Fruit fly (Drosophila melanogaster) whole organism, embryonic: ENCODE measurements around the gene CrebB.
A peak's percentile ranks its signal among the peaks of the same experiment; 100 is the strongest.

Source experiments
- ATbp ChIP-seq: fragments of 200-800 bp; sonication (Bioruptor generic); optimal IDR thresholded peaks from 2 replicates; lab custom pipeline; 2017; ENCODE audit warnings: missing biosample characterization, mild to moderate bottlenecking, missing genetic modification characterization, missing genetic modification reagents
- Bgb ChIP-seq: fragments of 200-800 bp; sonication (Bioruptor generic); IDR thresholded peaks from 2 replicates; pipeline ENCODE4 v1.3.6; 2022; ENCODE audit warnings: missing biosample characterization, missing genetic modification characterization; ENCODE audit not compliant: partially characterized antibody
- CG10979 ChIP-seq: fragments of 200-800 bp; sonication (Bioruptor generic); optimal IDR thresholded peaks from 2 replicates; lab custom pipeline; 2018; ENCODE audit warnings: missing biosample characterization, mild to moderate bottlenecking, missing genetic modification characterization, moderate library complexity
- CG12104 ChIP-seq: fragments of 200-800 bp; sonication (Bioruptor generic); optimal IDR thresholded peaks from 3 replicates; lab custom pipeline; 2016; ENCODE audit warnings: missing biosample characterization, missing genetic modification characterization
- CG13775 ChIP-seq: fragments of 200-800 bp; sonication (Bioruptor generic); optimal IDR thresholded peaks from 3 replicates; lab custom pipeline; 2017; ENCODE audit warnings: missing biosample characterization, mild to moderate bottlenecking, missing genetic modification characterization
- CG14050 ChIP-seq: fragments of 200-800 bp; sonication (Bioruptor generic); IDR thresholded peaks from 3 replicates; pipeline ENCODE4 v1.3.6; 2022; ENCODE audit warnings: missing biosample characterization, missing genetic modification characterization
- CG32767 ChIP-seq: fragments of 200-800 bp; sonication (Bioruptor generic); IDR thresholded peaks from 2 replicates; pipeline ENCODE4 v1.3.6; 2022; ENCODE audit warnings: missing biosample characterization, missing genetic modification characterization
- CG3726 ChIP-seq: fragments of 200-800 bp; sonication (Bioruptor generic); IDR thresholded peaks from 3 replicates; pipeline ENCODE4, ENCODE4 v1.3.6; 2022; ENCODE audit warnings: missing biosample characterization, missing genetic modification characterization
- CG4820 ChIP-seq: fragments of 200-800 bp; sonication (Bioruptor generic); optimal IDR thresholded peaks from 3 replicates; lab custom pipeline; 2016; ENCODE audit warnings: missing biosample characterization, missing genetic modification characterization
- CG6175 ChIP-seq: fragments of 200-800 bp; sonication (Bioruptor generic); IDR thresholded peaks from 3 replicates; pipeline ENCODE4 v1.3.6; 2022; ENCODE audit warnings: missing biosample characterization, missing genetic modification characterization
- CG7372 ChIP-seq: fragments of 200-800 bp; sonication (Bioruptor generic); IDR thresholded peaks from 2 replicates; pipeline ENCODE4 v1.3.6; 2022; ENCODE audit warnings: missing biosample characterization, missing genetic modification characterization
- CG8089 ChIP-seq: fragments of 200-800 bp; sonication (Bioruptor generic); optimal IDR thresholded peaks from 3 replicates; lab custom pipeline; 2016; ENCODE audit warnings: missing biosample characterization, missing genetic modification characterization
- CG8290 ChIP-seq, 3 experiments: fragments of 200-800 bp; sonication (Bioruptor generic); optimal IDR thresholded peaks; 2 replicates each; lab custom pipeline; 2016 to 2019; ENCODE audit warnings: missing biosample characterization in 3 of 3, missing genetic modification characterization in 3 of 3, mild to moderate bottlenecking in 2 of 3, moderate library complexity in 1 of 3
- CG8359 ChIP-seq: fragments of 200-800 bp; sonication (Bioruptor generic); optimal IDR thresholded peaks from 2 replicates; lab custom pipeline; 2017; ENCODE audit warnings: missing biosample characterization, mild to moderate bottlenecking, missing genetic modification characterization, borderline replicate concordance
- CG8765 ChIP-seq: fragments of 200-800 bp; sonication (Bioruptor generic); IDR thresholded peaks from 2 replicates; pipeline ENCODE4 v1.3.6; 2022; ENCODE audit warnings: missing biosample characterization, missing genetic modification characterization
- CG9817 ChIP-seq: fragments of 200-800 bp; sonication (Bioruptor generic); optimal IDR thresholded peaks from 2 replicates; lab custom pipeline; 2018; ENCODE audit warnings: missing biosample characterization, mild to moderate bottlenecking, missing genetic modification characterization, moderate library complexity
- CHES-1-like ChIP-seq: fragments of 200-800 bp; sonication (Bioruptor generic); optimal IDR thresholded peaks from 2 replicates; lab custom pipeline; 2016; ENCODE audit warnings: missing biosample characterization, missing genetic modification characterization
- Dp ChIP-seq: fragments of 200-800 bp; sonication (Bioruptor generic); optimal IDR thresholded peaks from 2 replicates; lab custom pipeline; 2018; ENCODE audit warnings: missing biosample characterization, mild to moderate bottlenecking, missing genetic modification characterization, moderate library complexity
- E2f2 ChIP-seq: fragments of 200-800 bp; sonication (Bioruptor generic); IDR thresholded peaks from 2 replicates; pipeline ENCODE4 v1.3.6; 2022; ENCODE audit warnings: missing biosample characterization, missing genetic modification characterization
- HLHmδ ChIP-seq: fragments of 200-800 bp; sonication (Bioruptor generic); optimal IDR thresholded peaks from 2 replicates; lab custom pipeline; 2018; ENCODE audit warnings: missing biosample characterization, mild to moderate bottlenecking, missing genetic modification characterization, moderate library complexity
- Neu2 ChIP-seq: fragments of 200-800 bp; sonication (Bioruptor generic); optimal IDR thresholded peaks from 3 replicates; lab custom pipeline; 2016; ENCODE audit warnings: missing biosample characterization, missing genetic modification characterization, borderline replicate concordance
- Ravus ChIP-seq: fragments of 200-800 bp; sonication (Bioruptor generic); IDR thresholded peaks from 2 replicates; pipeline ENCODE4 v1.3.6; 2022; ENCODE audit warnings: missing biosample characterization, missing genetic modification characterization
- Sry-β ChIP-seq: fragments of 200-800 bp; sonication (Bioruptor generic); optimal IDR thresholded peaks from 2 replicates; lab custom pipeline; 2018; ENCODE audit warnings: missing biosample characterization, mild to moderate bottlenecking, missing genetic modification characterization, moderate library complexity
- cato ChIP-seq: fragments of 200-800 bp; sonication (Bioruptor generic); optimal IDR thresholded peaks from 2 replicates; lab custom pipeline; 2016; ENCODE audit warnings: missing biosample characterization, missing genetic modification characterization, borderline replicate concordance
- chinmo ChIP-seq: fragments of 200-800 bp; sonication (Bioruptor generic); IDR thresholded peaks from 4 replicates; pipeline ENCODE4 v1.3.6; 2022; ENCODE audit warnings: missing biosample characterization, missing genetic modification characterization; ENCODE audit not compliant: partially characterized antibody
- ci ChIP-seq: fragments of 200-800 bp; sonication (Bioruptor generic); IDR thresholded peaks from 3 replicates; pipeline ENCODE4 v1.3.6; 2022; ENCODE audit warnings: missing biosample characterization, missing genetic modification characterization
- crol ChIP-seq: fragments of 200-800 bp; sonication (Bioruptor generic); IDR thresholded peaks from 2 replicates; pipeline ENCODE4 v1.3.6; 2022; ENCODE audit warnings: missing biosample characterization, missing genetic modification characterization
- cwo ChIP-seq: fragments of 200-800 bp; sonication (Bioruptor generic); optimal IDR thresholded peaks from 3 replicates; lab custom pipeline; 2017; ENCODE audit warnings: missing biosample characterization, missing genetic modification characterization, mild to moderate bottlenecking, moderate library complexity, missing genetic modification reagents
- dati ChIP-seq: fragments of 200-800 bp; sonication (Bioruptor generic); IDR thresholded peaks from 2 replicates; pipeline ENCODE4 v1.3.6; 2022; ENCODE audit warnings: missing biosample characterization, missing genetic modification characterization
- disco-r ChIP-seq: fragments of 200-800 bp; sonication (Bioruptor generic); optimal IDR thresholded peaks from 2 replicates; lab custom pipeline; 2016; ENCODE audit warnings: missing biosample characterization, missing genetic modification characterization
- mirr ChIP-seq: fragments of 200-800 bp; sonication (Bioruptor generic); optimal IDR thresholded peaks from 3 replicates; lab custom pipeline; 2018; ENCODE audit warnings: missing biosample characterization, mild to moderate bottlenecking, missing genetic modification characterization
- pita ChIP-seq: fragments of 200-800 bp; sonication (Bioruptor generic); optimal IDR thresholded peaks from 2 replicates; lab custom pipeline; 2017; ENCODE audit warnings: missing biosample characterization, mild to moderate bottlenecking, missing genetic modification characterization
- sqz ChIP-seq: fragments of 200-800 bp; sonication (Bioruptor generic); optimal IDR thresholded peaks from 3 replicates; lab custom pipeline; 2018; ENCODE audit warnings: missing biosample characterization, mild to moderate bottlenecking, missing genetic modification characterization
- sr ChIP-seq: fragments of 200-800 bp; sonication (Bioruptor generic); IDR thresholded peaks from 3 replicates; pipeline ENCODE4 v1.3.6; 2022; ENCODE audit warnings: missing biosample characterization, missing genetic modification characterization
- unc-4 ChIP-seq: fragments of 200-800 bp; sonication (Bioruptor generic); IDR thresholded peaks from 2 replicates; pipeline ENCODE4 v1.3.6; 2022; ENCODE audit warnings: missing biosample characterization, missing genetic modification characterization; ENCODE audit not compliant: partially characterized antibody
- zen ChIP-seq: fragments of 200-800 bp; sonication (Bioruptor generic); optimal IDR thresholded peaks from 3 replicates; lab custom pipeline; 2018; ENCODE audit warnings: missing biosample characterization, mild to moderate bottlenecking, missing genetic modification characterization, moderate library complexity

The CrebB gene

DNA sequence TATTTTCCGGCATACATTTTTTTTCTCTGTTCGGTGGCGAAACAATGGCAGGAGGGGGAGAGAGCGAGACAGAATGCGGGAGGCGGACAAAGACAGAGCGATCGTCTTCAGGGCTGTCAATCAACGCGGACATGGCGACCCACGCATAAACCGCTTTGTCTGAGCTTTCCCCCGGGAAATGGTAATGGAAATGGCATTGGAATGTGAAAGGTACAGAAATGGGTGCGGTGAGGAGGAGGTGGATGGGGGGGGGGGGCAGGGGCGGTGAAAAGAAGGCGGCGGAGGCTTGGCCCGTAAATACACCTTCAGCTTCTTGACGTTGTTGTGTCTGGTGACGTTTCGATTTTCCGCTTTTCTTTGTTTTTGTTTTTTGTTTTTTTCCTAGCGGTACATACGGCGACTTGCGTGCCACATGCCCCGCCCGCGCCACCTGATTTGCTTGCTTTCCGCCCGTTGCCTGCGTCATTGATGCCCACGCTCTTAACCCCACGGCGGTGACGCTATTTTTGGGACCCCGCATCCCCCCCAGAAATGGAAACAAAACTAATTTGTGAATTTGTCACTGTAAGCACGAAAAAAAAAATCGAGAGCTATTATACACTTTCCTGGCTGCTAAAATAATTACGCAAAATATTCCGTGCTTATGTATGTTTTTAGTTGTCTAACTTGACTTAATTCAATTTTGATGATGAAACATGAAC lies 2.0 kb upstream of the CrebB start (continued):
- no peak for TF ChIP-seq CG32767 (GFP tag; lab: Robert Waterston, UW)
- TF ChIP-seq Neu2 = no peak
- no peak for TF ChIP-seq CG3726 (GFP tag; lab: Robert Waterston, UW)
- no peak for TF ChIP-seq CG10979 (tag; lab: Kevin White, UChicago)
- TF ChIP-seq CG12104 = no peak
- no peak for TF ChIP-seq CG9817 (tag; lab: Kevin White, UChicago)
- peak; percentile 12 for TF ChIP-seq sqz (GFP tag; lab: Kevin White, UChicago)
- no peak for TF ChIP-seq HLHmδ (GFP tag; lab: Kevin White, UChicago)
- no peak for TF ChIP-seq chinmo (GFP tag; lab: Robert Waterston, UW)
- TF ChIP-seq cato (GFP tag; lab: Kevin White, UChicago) = no peak
- TF ChIP-seq CG13775 (GFP tag; lab: Kevin White, UChicago) = no peak
- no peak for TF ChIP-seq CG8089 (GFP tag; lab: Kevin White, UChicago)
- no peak for TF ChIP-seq pita (GFP tag; lab: Kevin White, UChicago)
- peak; percentile 59 for TF ChIP-seq crol (GFP tag; lab: Robert Waterston, UW)
- TF ChIP-seq CG14050 (GFP tag; lab: Robert Waterston, UW) = no peak
- TF ChIP-seq CG6175 (GFP tag; lab: Robert Waterston, UW) = 0 out of 3 replicates have a peak, but pooled peaks have one; percentile 49
- TF ChIP-seq ci (GFP tag; lab: Robert Waterston, UW) = 0 out of 3 replicates have a peak, but pooled peaks have one; percentile 38
- TF ChIP-seq sr = peak; percentile 87
- TF ChIP-seq CG4820 (GFP tag; lab: Kevin White, UChicago) = no peak
- TF ChIP-seq mirr = no peak
- no peak for TF ChIP-seq ATbp
- no peak for TF ChIP-seq Dp
- no peak for TF ChIP-seq E2f2
- TF ChIP-seq dati (GFP tag; lab: Robert Waterston, UW) = no peak
- TF ChIP-seq CHES-1-like (GFP tag; lab: Kevin White, UChicago) = no peak
- TF ChIP-seq CG8765 (GFP tag; lab: Robert Waterston, UW) = no peak
- TF ChIP-seq unc-4 = no peak
- no peak for TF ChIP-seq disco-r (GFP tag; lab: Kevin White, UChicago)
- TF ChIP-seq Sry-β = no peak
- no peak for TF ChIP-seq Bgb (GFP tag; lab: Robert Waterston, UW)

DNA sequence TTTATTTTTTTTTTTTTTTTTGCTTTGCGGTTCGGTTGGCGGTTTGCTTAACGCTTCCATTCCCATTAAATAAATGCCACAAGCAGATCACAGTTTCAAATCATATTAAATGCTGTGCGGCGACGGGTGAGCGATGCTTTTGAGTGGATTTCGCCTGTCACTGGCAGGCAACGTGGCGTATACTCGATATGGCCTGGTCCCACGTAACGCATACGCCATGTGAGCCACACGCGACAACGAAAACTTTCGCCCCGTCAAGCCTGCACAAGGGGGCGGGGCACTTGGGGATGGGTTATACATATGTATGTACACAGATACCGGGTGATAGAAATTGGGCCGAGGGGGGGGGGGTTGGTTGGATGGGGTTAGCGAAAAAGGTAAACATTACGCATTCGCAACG lies 1.2 kb upstream of the CrebB start:
- TF ChIP-seq CG7372 (GFP tag; lab: Robert Waterston, UW) (peak; percentile 96), CG10979 (tag; lab: Kevin White, UChicago) (peak; percentile 23), CG8290 (GFP tag; optimal IDR thresholded peaks at IDR 0.05; lab: Kevin White, UChicago) (no peak), CG8290 (tag; optimal IDR thresholded peaks at IDR 0.05; lab: Kevin White, UChicago) (no peak), Ravus (GFP tag; lab: Robert Waterston, UW) (no peak), CG8359 (GFP tag; lab: Kevin White, UChicago) (no peak), cwo (peak; percentile 31), zen (peak; percentile 2)
